Worm (Caenorhabditis elegans) whole organism, young adult: ENCODE results near the gene sdz-26.
A peak's percentile ranks its signal among the peaks of the same experiment; 100 is the strongest.

Experiments used
- B0019.2 ChIP-seq: fragments of 200-800 bp; sonication (Bioruptor generic); conservative IDR thresholded peaks from 2 replicates; pipeline ENCODE4 v1.3.6; 2022; ENCODE audit warnings: missing genetic modification reagents, missing genetic modification characterization, missing compliant biosample characterization
- B0261.1 ChIP-seq: sonication (generic microtip); optimal IDR thresholded peaks from 2 replicates; lab custom pipeline; 2016; ENCODE audit warnings: mild to moderate bottlenecking, missing genetic modification characterization, moderate library complexity, missing compliant biosample characterization
- B0336.3 ChIP-seq: fragments of 200-800 bp; sonication (Bioruptor generic); IDR thresholded peaks from 2 replicates; pipeline ENCODE4 v1.3.6; 2022; ENCODE audit warnings: missing genetic modification characterization, missing compliant biosample characterization
- F33H1.4 ChIP-seq: fragments of 200-800 bp; sonication (Bioruptor generic); IDR thresholded peaks from 2 replicates; pipeline ENCODE4 v1.3.6; 2022; ENCODE audit warnings: missing genetic modification reagents, missing genetic modification characterization, missing compliant biosample characterization
- F49E8.2 ChIP-seq: sonication (generic microtip); optimal IDR thresholded peaks from 3 replicates; lab custom pipeline; 2017; ENCODE audit warnings: missing genetic modification characterization, mild to moderate bottlenecking, missing compliant biosample characterization, antibody characterized with exemption, moderate library complexity; ENCODE audit not compliant: insufficient read depth
- K12H6.12 ChIP-seq: fragments of 200-800 bp; sonication (Bioruptor generic); optimal IDR thresholded peaks from 2 replicates; lab custom pipeline; 2018; ENCODE audit warnings: mild to moderate bottlenecking, missing genetic modification characterization, missing compliant biosample characterization
- T07F8.4 ChIP-seq: sonication (generic microtip); optimal IDR thresholded peaks from 2 replicates; lab custom pipeline; 2016; ENCODE audit warnings: mild to moderate bottlenecking, missing genetic modification characterization, moderate library complexity, missing compliant biosample characterization
- Y95B8A.8 ChIP-seq: fragments of 200-800 bp; sonication (Bioruptor generic); IDR thresholded peaks from 2 replicates; pipeline ENCODE4 v1.3.6; 2022; ENCODE audit warnings: missing genetic modification reagents, missing genetic modification characterization, missing compliant biosample characterization
- ZK185.1 ChIP-seq: sonication (generic microtip); optimal IDR thresholded peaks from 2 replicates; lab custom pipeline; 2016; ENCODE audit warnings: mild to moderate bottlenecking, missing genetic modification characterization, missing compliant biosample characterization; ENCODE audit not compliant: poor library complexity, severe bottlenecking
- akir-1 ChIP-seq: fragments of 200-800 bp; sonication (Bioruptor generic); optimal IDR thresholded peaks from 2 replicates; lab custom pipeline; 2018; ENCODE audit warnings: mild to moderate bottlenecking, missing genetic modification characterization, moderate library complexity, missing compliant biosample characterization
- ama-1 ChIP-seq, 3 experiments: fragments of 150-350 bp in 1 of 3; sonication (generic microtip) in 2 of 3; optimal IDR thresholded peaks; 2 replicates each; lab custom pipeline; 2014 to 2018; ENCODE audit warnings: missing biosample characterization in 2 of 3, missing genetic modification characterization in 2 of 3, missing genetic modification reagents in 2 of 3
- aptf-2 ChIP-seq: fragments of 200-800 bp; sonication (Bioruptor generic); conservative IDR thresholded peaks from 2 replicates; pipeline ENCODE4 v1.3.6; 2022; ENCODE audit warnings: missing genetic modification reagents, missing genetic modification characterization, missing compliant biosample characterization
- aptf-3 ChIP-seq: fragments of 200-800 bp; sonication (Bioruptor generic); IDR thresholded peaks from 2 replicates; pipeline ENCODE4 v1.3.6; 2022; ENCODE audit warnings: missing genetic modification characterization, missing compliant biosample characterization
- atf-7 ChIP-seq: sonication (generic microtip); optimal IDR thresholded peaks from 2 replicates; lab custom pipeline; 2017; ENCODE audit warnings: mild to moderate bottlenecking, missing genetic modification characterization, missing compliant biosample characterization
- attf-6 ChIP-seq: fragments of 200-800 bp; sonication (Bioruptor generic); IDR thresholded peaks from 2 replicates; pipeline ENCODE4 v1.3.6; 2022; ENCODE audit warnings: missing genetic modification reagents, missing genetic modification characterization, missing compliant biosample characterization
- cebp-1 ChIP-seq, 2 experiments: fragments of 200-800 bp in 1 of 2; sonication (Bioruptor generic) in 1 of 2; sonication (generic microtip) in 1 of 2; IDR thresholded peaks in 1 of 2; optimal IDR thresholded peaks in 1 of 2; 2 replicates each; pipeline versions ENCODE4 v1.3.6 to Lab custom; 2017 to 2022; ENCODE audit warnings: missing compliant biosample characterization in 2 of 2, missing genetic modification characterization in 2 of 2, mild to moderate bottlenecking in 1 of 2, missing genetic modification reagents in 1 of 2, moderate library complexity in 1 of 2
- ceh-58 ChIP-seq: fragments of 200-800 bp; sonication (Bioruptor generic); IDR thresholded peaks from 2 replicates; pipeline ENCODE4 v1.3.6; 2022; ENCODE audit warnings: missing genetic modification characterization, missing compliant biosample characterization
- ceh-79 ChIP-seq: sonication (generic microtip); optimal IDR thresholded peaks from 2 replicates; lab custom pipeline; 2017; ENCODE audit warnings: mild to moderate bottlenecking, missing genetic modification characterization, missing compliant biosample characterization
- ceh-91 ChIP-seq: fragments of 200-800 bp; sonication (Bioruptor generic); IDR thresholded peaks from 2 replicates; pipeline ENCODE4 v1.3.6; 2022; ENCODE audit warnings: missing genetic modification reagents, missing genetic modification characterization, missing compliant biosample characterization
- die-1 ChIP-seq: sonication (generic microtip); optimal IDR thresholded peaks from 2 replicates; lab custom pipeline; 2016; ENCODE audit warnings: missing genotype, mild to moderate bottlenecking, missing genetic modification characterization, missing compliant biosample characterization
- egrh-3 ChIP-seq: fragments of 200-800 bp; sonication (Bioruptor generic); IDR thresholded peaks from 2 replicates; pipeline ENCODE4 v1.3.6; 2022; ENCODE audit warnings: missing genetic modification reagents, missing genetic modification characterization, missing compliant biosample characterization
- ets-4 ChIP-seq: fragments of 200-800 bp; sonication (Bioruptor generic); optimal IDR thresholded peaks from 2 replicates; lab custom pipeline; 2018; ENCODE audit warnings: mild to moderate bottlenecking, missing genetic modification characterization, missing compliant biosample characterization
- fkh-3 ChIP-seq: sonication (generic microtip); optimal IDR thresholded peaks from 2 replicates; lab custom pipeline; 2016; ENCODE audit warnings: mild to moderate bottlenecking, missing genetic modification characterization, missing compliant biosample characterization
- hlh-12 ChIP-seq: sonication (generic microtip); optimal IDR thresholded peaks from 2 replicates; lab custom pipeline; 2016; ENCODE audit warnings: missing genetic modification characterization, missing compliant biosample characterization
- hmg-20 ChIP-seq: fragments of 200-800 bp; sonication (Bioruptor generic); IDR thresholded peaks from 2 replicates; pipeline ENCODE4 v1.3.6; 2022; ENCODE audit warnings: missing genetic modification reagents, missing genetic modification characterization, missing compliant biosample characterization
- hrde-1 ChIP-seq: sonication (generic microtip); optimal IDR thresholded peaks from 2 replicates; lab custom pipeline; 2016; ENCODE audit warnings: missing genetic modification characterization, mild to moderate bottlenecking, missing compliant biosample characterization, moderate library complexity, missing genotype, missing genetic modification reagents, borderline replicate concordance
- hsf-1 ChIP-seq: fragments of 200-800 bp; sonication (Bioruptor generic); IDR thresholded peaks from 2 replicates; pipeline ENCODE4 v1.3.6; 2022; ENCODE audit warnings: missing genetic modification reagents, missing genetic modification characterization, missing compliant biosample characterization
- lin-35 ChIP-seq, 3 experiments: fragments of 150-350 bp in 2 of 3; sonication (generic microtip) in 1 of 3; optimal IDR thresholded peaks; 2 replicates each; lab custom pipeline; 2014 to 2018; ENCODE audit warnings: missing biosample characterization in 3 of 3, missing genetic modification characterization in 3 of 3, missing genetic modification reagents in 3 of 3
- lin-40 ChIP-seq: sonication (generic microtip); optimal IDR thresholded peaks from 2 replicates; lab custom pipeline; 2016; ENCODE audit warnings: missing genetic modification characterization, mild to moderate bottlenecking, missing compliant biosample characterization, missing genotype, missing genetic modification reagents
- lir-1 ChIP-seq: fragments of 200-800 bp; sonication (Bioruptor generic); conservative IDR thresholded peaks from 2 replicates; pipeline ENCODE4 v1.3.6; 2022; ENCODE audit warnings: missing genetic modification reagents, missing genetic modification characterization, missing compliant biosample characterization
- lsy-27 ChIP-seq: sonication (generic microtip); optimal IDR thresholded peaks from 2 replicates; lab custom pipeline; 2017; ENCODE audit warnings: missing genetic modification characterization, mild to moderate bottlenecking, missing compliant biosample characterization, antibody characterized with exemption, missing genotype, borderline replicate concordance; ENCODE audit not compliant: insufficient read depth
- madf-10 ChIP-seq: sonication (generic microtip); optimal IDR thresholded peaks from 2 replicates; lab custom pipeline; 2016; ENCODE audit warnings: mild to moderate bottlenecking, missing genetic modification characterization, missing compliant biosample characterization
- madf-3 ChIP-seq: fragments of 200-800 bp; sonication (Bioruptor generic); IDR thresholded peaks from 2 replicates; pipeline ENCODE4 v1.3.6; 2022; ENCODE audit warnings: missing genetic modification reagents, missing genetic modification characterization, missing compliant biosample characterization
- mel-28 ChIP-seq: sonication (generic microtip); optimal IDR thresholded peaks from 2 replicates; lab custom pipeline; 2016; ENCODE audit warnings: borderline replicate concordance, mild to moderate bottlenecking, missing genetic modification characterization, missing compliant biosample characterization
- mes-4 ChIP-seq: sonication (generic microtip); optimal IDR thresholded peaks from 2 replicates; lab custom pipeline; 2016; ENCODE audit warnings: missing genotype, missing genetic modification characterization, missing compliant biosample characterization
- mxl-1 ChIP-seq: sonication (generic microtip); optimal IDR thresholded peaks from 2 replicates; lab custom pipeline; 2016; ENCODE audit warnings: missing genetic modification characterization, missing compliant biosample characterization
- nfyb-1 ChIP-seq: fragments of 200-800 bp; sonication (Bioruptor generic); IDR thresholded peaks from 2 replicates; pipeline ENCODE4 v1.3.6; 2022; ENCODE audit warnings: missing genetic modification reagents, missing genetic modification characterization, missing compliant biosample characterization
- nhr-179 ChIP-seq: sonication (generic microtip); optimal IDR thresholded peaks from 2 replicates; lab custom pipeline; 2016; ENCODE audit warnings: mild to moderate bottlenecking, missing genetic modification characterization, missing compliant biosample characterization
- nhr-27 ChIP-seq: fragments of 200-800 bp; sonication (Bioruptor generic); optimal IDR thresholded peaks from 2 replicates; lab custom pipeline; 2018; ENCODE audit warnings: mild to moderate bottlenecking, missing genetic modification characterization, moderate library complexity, missing compliant biosample characterization
- repo-1 ChIP-seq: sonication (generic microtip); optimal IDR thresholded peaks from 2 replicates; lab custom pipeline; 2017; ENCODE audit warnings: mild to moderate bottlenecking, missing genetic modification characterization, missing compliant biosample characterization
- rpc-1 ChIP-seq, 2 experiments: fragments of 150-350 bp in 1 of 2; sonication (generic microtip) in 1 of 2; optimal IDR thresholded peaks; 2 replicates each; lab custom pipeline; 2014 to 2018; ENCODE audit warnings: missing biosample characterization in 1 of 2, missing genetic modification characterization in 1 of 2, missing genetic modification reagents in 1 of 2, missing genotype in 1 of 2
- sdz-38 ChIP-seq: sonication (generic microtip); optimal IDR thresholded peaks from 2 replicates; lab custom pipeline; 2016; ENCODE audit warnings: missing genotype, missing genetic modification characterization, missing compliant biosample characterization
- snpc-4 ChIP-seq, 5 experiments: fragments of 150-350 bp in 1 of 5; sonication (generic microtip) in 4 of 5; optimal IDR thresholded peaks; 2 replicates each; lab custom pipeline; 2014 to 2018; ENCODE audit warnings: missing genetic modification characterization in 5 of 5, missing biosample characterization in 3 of 5, antibody characterized with exemption in 2 of 5, mild to moderate bottlenecking in 2 of 5, missing compliant biosample characterization in 2 of 5, missing genotype in 2 of 5, moderate library complexity in 2 of 5, missing genetic modification reagents in 1 of 5
- tbx-9 ChIP-seq: sonication (generic microtip); optimal IDR thresholded peaks from 2 replicates; lab custom pipeline; 2016; ENCODE audit warnings: borderline replicate concordance, missing genetic modification characterization, inconsistent platforms, missing compliant biosample characterization
- xnd-1 ChIP-seq: sonication (generic microtip); optimal IDR thresholded peaks from 2 replicates; lab custom pipeline; 2016; ENCODE audit warnings: missing genotype, missing genetic modification reagents, missing genetic modification characterization, missing compliant biosample characterization
- ztf-6 ChIP-seq: fragments of 200-800 bp; sonication (Bioruptor generic); IDR thresholded peaks from 2 replicates; pipeline ENCODE4 v1.3.6; 2022; ENCODE audit warnings: missing genetic modification reagents, missing genetic modification characterization, missing compliant biosample characterization

The sdz-26 gene

ce11 chrII:14357936-14358416, 23.6 kb upstream of the sdz-26 start, which contains the start of the genes agl-1 and pfs-2 (continued):
- TF ChIP-seq snpc-4 (GFP tag; optimal IDR thresholded peaks at IDR 0.05; lab: Kevin White, UChicago) (no peak), snpc-4 (tag; optimal IDR thresholded peaks at IDR 0.05; lab: Kevin White, UChicago) (peak in 2 of 4 experiments; percentile 39 to 51), ztf-6 (GFP tag; lab: Robert Waterston, UW) (no peak), lsy-27 (tag; lab: Kevin White, UChicago) (no peak), lir-1 (GFP tag; lab: Robert Waterston, UW) (no peak), K12H6.12 (peak; percentile 29), ama-1 (optimal IDR thresholded peaks at IDR 0.05; lab: Kevin White, UChicago) (no peak), ama-1 (GFP tag; optimal IDR thresholded peaks at IDR 0.05; lab: Kevin White, UChicago) (no peak), hmg-20 (GFP tag; lab: Robert Waterston, UW) (no peak), rpc-1 (optimal IDR thresholded peaks at IDR 0.05; lab: Kevin White, UChicago) (no peak), rpc-1 (tag; optimal IDR thresholded peaks at IDR 0.05; lab: Kevin White, UChicago) (no peak), mxl-1 (tag; lab: Kevin White, UChicago) (no peak), hrde-1 (tag; lab: Kevin White, UChicago) (no peak), tbx-9 (no peak), B0336.3 (no peak), ets-4 (GFP tag; lab: Kevin White, UChicago) (no peak), repo-1 (no peak), ceh-79 (no peak), hsf-1 (no peak), B0019.2 (GFP tag; lab: Robert Waterston, UW) (no peak), aptf-3 (no peak), lin-35 (GFP tag; optimal IDR thresholded peaks at IDR 0.05; lab: Kevin White, UChicago) (peak in 2 of 3 experiments; percentile 18 to 90), F33H1.4 (GFP tag; lab: Robert Waterston, UW) (peak; percentile 29; the same call in 1 of the 2 replicates), fkh-3 (no peak), nhr-27 (tag; lab: Kevin White, UChicago) (no peak), mes-4 (tag; lab: Kevin White, UChicago) (no peak), sdz-38 (tag; lab: Kevin White, UChicago) (no peak), madf-3 (GFP tag; lab: Robert Waterston, UW) (no peak), ZK185.1 (peak; percentile 20), nfyb-1 (no peak), ceh-58 (no peak), nhr-179 (tag; lab: Kevin White, UChicago) (no peak), F49E8.2 (no peak), ceh-91 (GFP tag; lab: Robert Waterston, UW) (no peak), aptf-2 (no peak), akir-1 (no peak), madf-10 (tag; lab: Kevin White, UChicago) (no peak), B0261.1 (tag; lab: Kevin White, UChicago) (no peak), attf-6 (GFP tag; lab: Robert Waterston, UW) (no peak), Y95B8A.8 (no peak), atf-7 (no peak), egrh-3 (GFP tag; lab: Robert Waterston, UW) (no peak), T07F8.4 (no peak), xnd-1 (tag; lab: Kevin White, UChicago) (no peak), mel-28 (tag; lab: Kevin White, UChicago) (no peak), die-1 (tag; lab: Kevin White, UChicago) (no peak), cebp-1 (GFP tag; IDR thresholded peaks at IDR 0.05; lab: Robert Waterston, UW) (no peak), cebp-1 (tag; optimal IDR thresholded peaks at IDR 0.05; lab: Kevin White, UChicago) (peak; percentile 68), lin-40 (tag; lab: Kevin White, UChicago) (peak; percentile 54), hlh-12 (tag; lab: Kevin White, UChicago) (no peak)
